Worm (Caenorhabditis elegans) whole organism, L4/young adult: Measurements from ENCODE around the gene svh-2.

Experiments used
- W03F9.2 ChIP-seq: fragments of 150-350 bp; optimal IDR thresholded peaks from 2 replicates; lab custom pipeline; 2014; ENCODE audit warnings: missing biosample characterization, missing genetic modification characterization
- dao-5 ChIP-seq: sonication (generic microtip); optimal IDR thresholded peaks from 2 replicates; lab custom pipeline; 2016; ENCODE audit warnings: missing genotype, missing genetic modification characterization, moderate library complexity, missing compliant biosample characterization
- him-1 ChIP-seq: sonication (generic microtip); optimal IDR thresholded peaks from 2 replicates; lab custom pipeline; 2016; ENCODE audit warnings: missing genotype, missing genetic modification reagents, missing genetic modification characterization, missing compliant biosample characterization

ce11 chrX:6593178-6593786 is 40.2 kb downstream of the svh-2 start:
- TF ChIP-seq W03F9.2 (tag; lab: Kevin White, UChicago) (peak; percentile 75), dao-5 (peak; percentile 77), him-1 (tag; lab: Kevin White, UChicago) (peak; percentile 63)
